Fruit fly (Drosophila melanogaster): Measurements from ENCODE around the gene CG9098.

DNA sequence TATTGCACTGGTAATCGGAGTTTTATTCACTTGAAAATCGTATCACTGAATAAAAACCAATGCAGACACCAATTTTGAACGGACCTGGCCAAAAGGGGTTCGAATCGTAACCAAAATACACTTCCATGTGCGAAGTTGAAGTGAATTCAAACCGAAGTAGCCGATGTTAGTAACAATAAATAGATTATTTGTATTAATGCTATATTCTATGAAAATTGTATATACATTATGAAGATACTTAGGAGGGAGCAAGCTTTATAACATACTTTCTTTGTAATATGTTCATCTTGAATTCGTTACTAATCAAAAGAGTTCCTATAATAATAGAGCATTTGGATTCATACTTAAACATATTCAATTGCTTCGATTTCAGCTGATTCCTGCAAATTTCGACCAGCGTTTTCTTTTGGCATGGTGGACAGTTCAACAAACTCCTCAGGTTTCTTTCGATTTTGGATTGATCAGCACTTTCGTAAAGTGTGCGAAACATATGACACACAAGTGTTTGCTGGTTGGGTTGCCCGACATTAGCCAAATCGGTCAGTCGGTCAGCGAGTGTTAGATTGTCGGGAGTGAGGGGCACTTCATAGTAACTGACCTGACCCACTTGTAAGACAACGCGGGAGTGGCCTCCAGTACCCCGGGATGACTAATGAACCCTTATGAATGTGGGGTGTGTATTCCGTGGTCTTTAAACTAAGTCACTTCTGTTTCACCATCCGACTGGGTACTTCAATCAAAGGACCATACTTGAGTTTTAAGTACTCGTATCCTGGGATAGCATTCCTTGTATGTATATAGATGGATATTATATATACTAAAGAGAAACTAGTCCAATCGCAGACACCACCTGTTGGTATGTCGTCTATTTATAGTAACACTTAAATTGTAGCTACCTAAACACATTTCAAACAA is 44.2 kb downstream of the CG9098 start, which contains the start of the genes CG13992 and Ucp4C:
- TF ChIP-seq CG17385 (GFP tag; optimal IDR thresholded peaks at IDR 0.05) (no peak), ato (GFP tag; IDR thresholded peaks at IDR 0.05; ENCODE audit: partially characterized antibody) (no peak), ci (GFP tag; IDR thresholded peaks at IDR 0.05) (no peak), Jarid2 (GFP tag; optimal IDR thresholded peaks at IDR 0.05) (no peak), Dip3 (GFP tag; optimal IDR thresholded peaks at IDR 0.05) (no peak)

Measured in whole organism, embryonic.